Worm (Caenorhabditis elegans): Measurements from ENCODE around the gene srd-5.

The srd-5 gene

DNA sequence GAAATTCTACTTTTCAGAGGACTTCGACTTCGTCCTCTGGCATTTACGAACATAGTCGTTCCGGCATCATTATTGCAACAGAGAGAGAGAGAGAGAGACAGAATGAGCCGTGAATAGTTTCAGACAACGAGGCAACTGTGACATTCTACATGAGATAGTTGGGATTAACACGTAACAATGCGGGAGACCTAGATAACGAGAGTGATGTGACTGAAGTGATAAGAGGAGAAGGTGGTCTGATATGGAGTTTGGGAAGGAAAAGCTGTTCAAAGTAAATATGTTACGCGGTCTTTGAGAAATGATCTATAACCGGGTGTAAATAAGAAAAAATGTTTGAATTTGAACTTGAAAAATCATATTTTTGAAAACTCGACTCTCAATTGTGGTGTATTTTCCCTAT, 14.9 kb downstream of the srd-5 start:
- peak; percentile 75 for TF ChIP-seq elt-2 (tag; optimal IDR thresholded peaks at IDR 0.05)
- TF ChIP-seq mec-3 (tag; optimal IDR thresholded peaks at IDR 0.05; ENCODE audit: borderline replicate concordance) = no peak
- no peak for TF ChIP-seq pha-2 (tag; optimal IDR thresholded peaks at IDR 0.05)
- no peak for TF ChIP-seq ets-4 (tag; optimal IDR thresholded peaks at IDR 0.05)
- no peak for TF ChIP-seq elt-4 (tag; optimal IDR thresholded peaks at IDR 0.05)
- TF ChIP-seq nhr-232 (tag; optimal IDR thresholded peaks at IDR 0.05) = no peak

DNA sequence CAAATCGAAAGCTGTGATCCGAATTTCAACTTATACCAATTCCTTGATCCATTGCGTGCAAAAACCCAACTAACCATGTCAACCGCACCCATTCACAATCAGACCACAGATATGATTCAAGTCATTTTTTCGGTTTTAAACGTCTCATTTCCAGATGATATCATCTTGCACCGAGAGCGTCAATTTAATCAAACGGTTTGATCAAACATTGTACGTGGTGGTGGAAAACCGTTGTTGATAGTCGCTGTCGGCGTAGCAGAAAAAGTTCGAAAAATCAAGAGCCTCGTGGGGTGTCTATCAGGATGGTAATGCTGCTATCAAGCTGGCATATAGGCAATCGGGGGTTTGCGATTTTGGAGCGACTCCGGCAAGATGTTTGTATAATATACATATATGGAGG, 15.4 kb downstream of the srd-5 start:
- no peak for TF ChIP-seq ama-1 (optimal IDR thresholded peaks at IDR 0.05)
- no peak for TF ChIP-seq ahr-1 (tag; optimal IDR thresholded peaks at IDR 0.05)
- no peak for TF ChIP-seq pag-3 (tag; optimal IDR thresholded peaks at IDR 0.05; ENCODE audit: borderline replicate concordance)
- TF ChIP-seq zip-5 (tag; optimal IDR thresholded peaks at IDR 0.05) = no peak
- TF ChIP-seq sox-2 (GFP tag; IDR thresholded peaks at IDR 0.05) = no peak
- no peak for TF ChIP-seq unc-86 (tag; optimal IDR thresholded peaks at IDR 0.05)
- TF ChIP-seq lin-11 (tag; optimal IDR thresholded peaks at IDR 0.05) = no peak
- no peak for TF ChIP-seq ets-4 (tag; optimal IDR thresholded peaks at IDR 0.05)
- TF ChIP-seq T23F11.4 (GFP tag; optimal IDR thresholded peaks at IDR 0.05) = no peak
- no peak for TF ChIP-seq C08G9.2 (tag; optimal IDR thresholded peaks at IDR 0.05)

DNA sequence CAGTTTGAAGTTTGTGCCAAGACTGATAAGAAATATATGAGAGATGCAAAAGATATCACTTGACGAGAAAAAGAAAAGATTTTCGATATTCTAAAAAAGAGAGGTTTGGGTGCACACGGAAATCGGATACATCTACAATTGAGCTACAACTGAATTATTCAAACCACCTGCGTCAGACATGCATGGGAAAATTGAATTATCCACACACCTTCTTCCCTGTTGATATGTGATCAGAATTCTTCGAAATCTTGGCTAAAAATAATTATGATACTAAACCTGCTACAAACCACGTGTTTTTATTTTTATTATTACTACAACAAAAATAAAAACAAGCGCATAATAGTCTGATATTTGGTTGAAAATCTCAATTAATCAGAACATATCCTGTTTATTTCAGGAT, 16.1 kb downstream of the srd-5 start:
- TF ChIP-seq ceh-6 (GFP tag; optimal IDR thresholded peaks at IDR 0.05) = no peak
- no peak for TF ChIP-seq npax-4 (tag; optimal IDR thresholded peaks at IDR 0.05)
- no peak for TF ChIP-seq ttx-3 (tag; optimal IDR thresholded peaks at IDR 0.05)
- TF ChIP-seq unc-86 (tag; optimal IDR thresholded peaks at IDR 0.05) = no peak
- TF ChIP-seq lin-11 (tag; optimal IDR thresholded peaks at IDR 0.05) = no peak
- TF ChIP-seq odd-2 (tag; optimal IDR thresholded peaks at IDR 0.05) = no peak
- TF ChIP-seq ceh-30 (tag; optimal IDR thresholded peaks at IDR 0.05) = no peak
- no peak for TF ChIP-seq ceh-48 (tag; optimal IDR thresholded peaks at IDR 0.05)
- no peak for TF ChIP-seq sox-2 (GFP tag; IDR thresholded peaks at IDR 0.05)
- TF ChIP-seq unc-3 (GFP tag; conservative IDR thresholded peaks at IDR 0.05) = no peak
- TF ChIP-seq unc-3 (tag; optimal IDR thresholded peaks at IDR 0.05) = no peak
- TF ChIP-seq ref-2 (tag; optimal IDR thresholded peaks at IDR 0.05) = no peak
- TF ChIP-seq pha-4 (tag; optimal IDR thresholded peaks at IDR 0.05) = no peak
- no peak for TF ChIP-seq pros-1 (tag; optimal IDR thresholded peaks at IDR 0.05)
- TF ChIP-seq ceh-45 (GFP tag; IDR thresholded peaks at IDR 0.05) = no peak

- TF ChIP-seq ceh-22 (tag; optimal IDR thresholded peaks at IDR 0.05) = no peak
- no peak for TF ChIP-seq hlh-8 (tag; optimal IDR thresholded peaks at IDR 0.05)
- TF ChIP-seq ceh-19 (GFP tag; optimal IDR thresholded peaks at IDR 0.05) = peak; percentile 6
- TF ChIP-seq elt-2 (tag; optimal IDR thresholded peaks at IDR 0.05) = peak; percentile 64
- TF ChIP-seq ref-2 (tag; optimal IDR thresholded peaks at IDR 0.05) = peak; percentile 46
- no peak for TF ChIP-seq pha-2 (tag; optimal IDR thresholded peaks at IDR 0.05)
- TF ChIP-seq F13H6.1 (tag; optimal IDR thresholded peaks at IDR 0.05) = peak; percentile 32
- TF ChIP-seq nfya-1 (tag; optimal IDR thresholded peaks at IDR 0.05) = peak; percentile 79
- peak; percentile 43 for TF ChIP-seq ceh-34 (tag; optimal IDR thresholded peaks at IDR 0.05)
- peak; percentile 71 for TF ChIP-seq ceh-18 (tag; optimal IDR thresholded peaks at IDR 0.05)
- no peak for TF ChIP-seq ceh-6 (GFP tag; optimal IDR thresholded peaks at IDR 0.05)
- peak; percentile 49 for TF ChIP-seq rnt-1 (tag; optimal IDR thresholded peaks at IDR 0.05)
- peak; percentile 10 for TF ChIP-seq ceh-14 (tag; optimal IDR thresholded peaks at IDR 0.05)
- TF ChIP-seq dve-1 (tag; optimal IDR thresholded peaks at IDR 0.05) = peak; percentile 35
- peak; percentile 25 for TF ChIP-seq unc-42 (tag; optimal IDR thresholded peaks at IDR 0.05)
- TF ChIP-seq fax-1 (tag; optimal IDR thresholded peaks at IDR 0.05) = no peak
- TF ChIP-seq pat-9 (tag; optimal IDR thresholded peaks at IDR 0.05) = no peak
- TF ChIP-seq ceh-30 (tag; optimal IDR thresholded peaks at IDR 0.05) = peak; percentile 91
- TF ChIP-seq tbx-2 (tag; optimal IDR thresholded peaks at IDR 0.05) = peak; percentile 50
- no peak for TF ChIP-seq dmd-4 (tag; optimal IDR thresholded peaks at IDR 0.05; ENCODE audit: borderline replicate concordance)
- peak; percentile 35 for TF ChIP-seq ceh-31 (tag; optimal IDR thresholded peaks at IDR 0.05)
- TF ChIP-seq pag-3 (tag; optimal IDR thresholded peaks at IDR 0.05; ENCODE audit: borderline replicate concordance) = no peak
- no peak for TF ChIP-seq ceh-45 (GFP tag; IDR thresholded peaks at IDR 0.05)
- TF ChIP-seq hlh-30 (tag; optimal IDR thresholded peaks at IDR 0.05; ENCODE audit: insufficient read depth) = peak; percentile 88
- no peak for TF ChIP-seq odd-2 (tag; optimal IDR thresholded peaks at IDR 0.05)
- TF ChIP-seq unc-55 (GFP tag; optimal IDR thresholded peaks at IDR 0.05) = peak; percentile 20
- peak; percentile 34 for TF ChIP-seq ztf-16 (tag; optimal IDR thresholded peaks at IDR 0.05)
These were observed 17.1 kb downstream of the srd-5 start for ce11 chrIV:5657126-5657666.

Measured in whole organism, late embryonic.